Worm (Caenorhabditis elegans) whole organism, L4 larva: ENCODE measurements around the gene C53D6.4.

Experiments
- D1046.2 ChIP-seq: fragments of 200-800 bp; sonication (Bioruptor generic); IDR thresholded peaks from 2 replicates; pipeline ENCODE4 v1.3.6; 2022; ENCODE audit warnings: missing genetic modification characterization, missing compliant biosample characterization
- F37D6.2 ChIP-seq: sonication (generic microtip); optimal IDR thresholded peaks from 2 replicates; lab custom pipeline; 2016; ENCODE audit warnings: mild to moderate bottlenecking, missing genetic modification characterization, missing compliant biosample characterization
- R02D3.7 ChIP-seq: fragments of 150-350 bp; sonication (generic microtip); optimal IDR thresholded peaks from 3 replicates; lab custom pipeline; 2014; ENCODE audit warnings: missing biosample characterization, missing genetic modification characterization
- Y48G9A.11 ChIP-seq: fragments of 200-800 bp; sonication (Bioruptor generic); IDR thresholded peaks from 2 replicates; pipeline ENCODE4 v1.3.6; 2022; ENCODE audit warnings: missing genetic modification reagents, missing genetic modification characterization, missing compliant biosample characterization
- Y75B8A.6 ChIP-seq: fragments of 200-800 bp; sonication (Bioruptor generic); IDR thresholded peaks from 2 replicates; pipeline ENCODE4 v1.3.6; 2022; ENCODE audit warnings: missing genetic modification reagents, missing genetic modification characterization, missing compliant biosample characterization
- ZK546.5 ChIP-seq, 2 experiments: sonication (generic microtip); optimal IDR thresholded peaks; 2 replicates each; lab custom pipeline; 2017; ENCODE audit warnings: missing biosample characterization in 2 of 2, missing genetic modification characterization in 2 of 2
- aha-1 ChIP-seq: fragments of 150-350 bp; peaks from one replicate; lab custom pipeline; 2014; ENCODE audit warnings: missing biosample characterization, missing genetic modification characterization
- arid-1 ChIP-seq: fragments of 200-800 bp; sonication (Bioruptor generic); conservative IDR thresholded peaks from 2 replicates; pipeline ENCODE4 v1.3.6; 2022; ENCODE audit warnings: missing genetic modification reagents, missing genetic modification characterization, missing compliant biosample characterization
- attf-4 ChIP-seq: sonication (generic microtip); optimal IDR thresholded peaks from 3 replicates; lab custom pipeline; 2017; ENCODE audit warnings: missing biosample characterization, missing genetic modification characterization
- ceh-44 ChIP-seq: fragments of 200-800 bp; sonication (Bioruptor generic); IDR thresholded peaks from 2 replicates; pipeline ENCODE4 v1.3.6; 2022; ENCODE audit warnings: missing genetic modification reagents, missing genetic modification characterization, missing compliant biosample characterization
- cey-2 ChIP-seq: sonication (generic microtip); optimal IDR thresholded peaks from 3 replicates; lab custom pipeline; 2017; ENCODE audit warnings: missing genetic modification characterization, mild to moderate bottlenecking, missing compliant biosample characterization, antibody characterized with exemption, borderline replicate concordance; ENCODE audit not compliant: insufficient read depth
- daf-12 ChIP-seq: fragments of 150-350 bp; optimal IDR thresholded peaks from 2 replicates; lab custom pipeline; 2014; ENCODE audit warnings: missing biosample characterization, missing genetic modification reagents, missing genetic modification characterization
- dmd-8 ChIP-seq: fragments of 200-800 bp; sonication (Bioruptor generic); IDR thresholded peaks from 2 replicates; pipeline ENCODE4 v1.3.6; 2022; ENCODE audit warnings: missing genetic modification characterization, missing compliant biosample characterization
- dpl-1 ChIP-seq: fragments of 150-350 bp; optimal IDR thresholded peaks from 2 replicates; lab custom pipeline; 2014; ENCODE audit warnings: missing biosample characterization, missing genetic modification reagents, missing genetic modification characterization
- duxl-1 ChIP-seq: sonication (generic microtip); optimal IDR thresholded peaks from 2 replicates; lab custom pipeline; 2016; ENCODE audit warnings: mild to moderate bottlenecking, missing genetic modification characterization, moderate library complexity, missing compliant biosample characterization; ENCODE audit not compliant: poor library complexity
- dve-1 ChIP-seq: sonication (generic microtip); optimal IDR thresholded peaks from 2 replicates; lab custom pipeline; 2017; ENCODE audit warnings: antibody characterized with exemption, mild to moderate bottlenecking, missing genetic modification characterization, missing compliant biosample characterization; ENCODE audit not compliant: insufficient read depth
- egl-27 ChIP-seq: sonication (generic microtip); optimal IDR thresholded peaks from 3 replicates; lab custom pipeline; 2017; ENCODE audit warnings: missing biosample characterization, missing genetic modification reagents, missing genetic modification characterization
- egl-43 ChIP-seq: fragments of 200-800 bp; sonication (Bioruptor generic); IDR thresholded peaks from 2 replicates; pipeline ENCODE4 v1.3.6; 2022; ENCODE audit warnings: missing genetic modification reagents, missing genetic modification characterization, missing compliant biosample characterization
- fkh-10 ChIP-seq: fragments of 150-350 bp; optimal IDR thresholded peaks from 2 replicates; lab custom pipeline; 2014; ENCODE audit warnings: missing biosample characterization, missing genetic modification reagents, missing genetic modification characterization
- hif-1 ChIP-seq, 2 experiments: sonication (generic microtip); optimal IDR thresholded peaks; 2 replicates each; lab custom pipeline; 2016 to 2017; ENCODE audit warnings: missing compliant biosample characterization in 2 of 2, missing genetic modification characterization in 2 of 2, missing genetic modification reagents in 2 of 2, missing genotype in 2 of 2, mild to moderate bottlenecking in 1 of 2
- hlh-30 ChIP-seq: sonication (generic microtip); optimal IDR thresholded peaks from 2 replicates; lab custom pipeline; 2017; ENCODE audit warnings: antibody characterized with exemption, mild to moderate bottlenecking, missing genetic modification characterization, missing compliant biosample characterization; ENCODE audit not compliant: insufficient read depth
- lim-7 ChIP-seq: fragments of 200-800 bp; sonication (Bioruptor generic); IDR thresholded peaks from 2 replicates; pipeline ENCODE4 v1.3.6; 2022; ENCODE audit warnings: missing genetic modification characterization, missing compliant biosample characterization
- lin-39 ChIP-seq: fragments of 150-350 bp; optimal IDR thresholded peaks from 2 replicates; lab custom pipeline; 2014; ENCODE audit warnings: missing biosample characterization, missing genetic modification reagents, missing genetic modification characterization
- lir-3 ChIP-seq: sonication (generic microtip); optimal IDR thresholded peaks from 2 replicates; lab custom pipeline; 2016; ENCODE audit warnings: mild to moderate bottlenecking, missing genetic modification characterization, missing compliant biosample characterization
- lsy-2 ChIP-seq, 2 experiments: fragments of 150-350 bp in 1 of 2; sonication (generic microtip) in 1 of 2; optimal IDR thresholded peaks; 2 replicates each; lab custom pipeline; 2014 to 2017; ENCODE audit warnings: missing biosample characterization in 2 of 2, missing genetic modification characterization in 2 of 2
- madf-5 ChIP-seq, 2 experiments: fragments of 200-800 bp; sonication (Bioruptor generic); IDR thresholded peaks; 2 replicates each; pipeline ENCODE4 v1.3.6; 2022; ENCODE audit warnings: missing compliant biosample characterization in 2 of 2, missing genetic modification characterization in 2 of 2
- mep-1 ChIP-seq: fragments of 150-350 bp; sonication (generic microtip); optimal IDR thresholded peaks from 3 replicates; lab custom pipeline; 2014; ENCODE audit warnings: missing biosample characterization, missing genetic modification characterization
- nhr-28 ChIP-seq: fragments of 150-350 bp; optimal IDR thresholded peaks from 2 replicates; lab custom pipeline; 2014; ENCODE audit warnings: missing biosample characterization, missing genetic modification characterization
- nhr-41 ChIP-seq: fragments of 200-800 bp; sonication (Bioruptor generic); IDR thresholded peaks from 2 replicates; pipeline ENCODE4 v1.3.6; 2022; ENCODE audit warnings: missing genetic modification reagents, missing genetic modification characterization, missing compliant biosample characterization
- nhr-42 ChIP-seq: fragments of 200-800 bp; sonication (Bioruptor generic); IDR thresholded peaks from 2 replicates; pipeline ENCODE4 v1.3.6; 2022; ENCODE audit warnings: missing genetic modification characterization, missing compliant biosample characterization
- pha-4 ChIP-seq, 2 experiments: fragments of 150-350 bp in 1 of 2; fragments of 200-800 bp in 1 of 2; sonication (Bioruptor generic) in 1 of 2; IDR thresholded peaks in 1 of 2; optimal IDR thresholded peaks in 1 of 2; 2 replicates each; pipeline versions ENCODE4 v1.3.6 to Lab custom; 2014 to 2022; ENCODE audit warnings: missing genetic modification characterization in 2 of 2, missing genetic modification reagents in 2 of 2, missing biosample characterization in 1 of 2, missing compliant biosample characterization in 1 of 2
- pqm-1 ChIP-seq: sonication (generic microtip); optimal IDR thresholded peaks from 2 replicates; lab custom pipeline; 2017; ENCODE audit warnings: missing biosample characterization, missing genetic modification characterization
- set-16 ChIP-seq: fragments of 200-800 bp; sonication (Bioruptor generic); IDR thresholded peaks from 2 replicates; pipeline ENCODE4 v1.3.6; 2022; ENCODE audit warnings: missing genetic modification reagents, missing genetic modification characterization, missing compliant biosample characterization
- zfp-2 ChIP-seq: sonication (generic microtip); optimal IDR thresholded peaks from 2 replicates; lab custom pipeline; 2016; ENCODE audit warnings: mild to moderate bottlenecking, missing genetic modification characterization, missing compliant biosample characterization
- zip-11 ChIP-seq: fragments of 200-800 bp; sonication (Bioruptor generic); IDR thresholded peaks from 2 replicates; pipeline ENCODE4 v1.3.6; 2022; ENCODE audit warnings: missing genetic modification characterization, missing compliant biosample characterization
- zip-2 ChIP-seq: fragments of 150-350 bp; optimal IDR thresholded peaks from 2 replicates; lab custom pipeline; 2014; ENCODE audit warnings: missing biosample characterization, missing genetic modification characterization
- ztf-7 ChIP-seq: fragments of 150-350 bp; optimal IDR thresholded peaks from 2 replicates; lab custom pipeline; 2014; ENCODE audit warnings: missing biosample characterization, missing genetic modification characterization

The C53D6.4 gene

ce11 chrIV:9051036-9051435, 30.3 kb upstream of the C53D6.4 start:
- TF ChIP-seq hlh-30, result peak; percentile 23
- TF ChIP-seq mep-1 (tag; lab: Kevin White, UChicago), result no peak
- peak; percentile 77 for TF ChIP-seq nhr-28 (tag; lab: Kevin White, UChicago)
- peak; percentile 83 for TF ChIP-seq aha-1 (tag; lab: Kevin White, UChicago)

- no peak for TF ChIP-seq lsy-2 (tag; optimal IDR thresholded peaks at IDR 0.05; lab: Kevin White, UChicago)
- TF ChIP-seq pqm-1, result no peak
- TF ChIP-seq lin-39, result no peak
- TF ChIP-seq F37D6.2, result no peak
- no peak for TF ChIP-seq dve-1 (tag; lab: Kevin White, UChicago)
- TF ChIP-seq zfp-2 (tag; lab: Kevin White, UChicago), result no peak
Measured at ce11 chrIV:9045252-9045651, 24.5 kb upstream of the C53D6.4 start, which contains the start of gene Y73F4A.1. Gene Y73F4A.1, minus strand, starts transcription at chrIV:9045352.

ce11 chrIV:9043224-9043623, 22.5 kb upstream of the C53D6.4 start, which contains the start of gene Y73F4A.2:
Gene Y73F4A.2, minus strand, starts transcription at chrIV:9043347.
- TF ChIP-seq nhr-28 (tag; lab: Kevin White, UChicago), result peak; percentile 49
- TF ChIP-seq lim-7 (GFP tag; lab: Robert Waterston, UW), result no peak
- no peak for TF ChIP-seq egl-27 (tag; lab: Kevin White, UChicago)
- no peak for TF ChIP-seq ceh-44 (GFP tag; lab: Robert Waterston, UW)

- TF ChIP-seq R02D3.7 (no peak), nhr-28 (tag; lab: Kevin White, UChicago) (no peak), dmd-8 (GFP tag; lab: Robert Waterston, UW) (no peak), set-16 (GFP tag; lab: Robert Waterston, UW) (no peak), lin-39 (no peak), lir-3 (no peak), madf-5 (GFP tag; IDR thresholded peaks at IDR 0.05; lab: Robert Waterston, UW) (no peak), nhr-42 (GFP tag; lab: Robert Waterston, UW) (no peak), Y48G9A.11 (GFP tag; lab: Robert Waterston, UW) (no peak), egl-43 (GFP tag; lab: Robert Waterston, UW) (no peak), F37D6.2 (no peak), pha-4 (GFP tag; IDR thresholded peaks at IDR 0.05; lab: Robert Waterston, UW) (no peak), pha-4 (tag; optimal IDR thresholded peaks at IDR 0.05; lab: Kevin White, UChicago) (no peak), ZK546.5 (tag; optimal IDR thresholded peaks at IDR 0.05; lab: Kevin White, UChicago) (no peak), attf-4 (no peak), fkh-10 (GFP tag; lab: Kevin White, UChicago) (no peak)
Measured at ce11 chrIV:9040393-9040792, 19.7 kb upstream of the C53D6.4 start, which contains the start of gene Y73F4A.3. Gene Y73F4A.3, minus strand, starts transcription at chrIV:9040493.

- TF ChIP-seq duxl-1 (tag; lab: Kevin White, UChicago), result no peak
- no peak for TF ChIP-seq nhr-41 (GFP tag; lab: Robert Waterston, UW)
- no peak for TF ChIP-seq zip-11 (GFP tag; lab: Robert Waterston, UW)
- TF ChIP-seq hif-1 (tag; optimal IDR thresholded peaks at IDR 0.05; lab: Kevin White, UChicago), result no peak
- no peak for TF ChIP-seq arid-1 (GFP tag; lab: Robert Waterston, UW)
- no peak for TF ChIP-seq Y75B8A.6 (GFP tag; lab: Robert Waterston, UW)
- no peak for TF ChIP-seq dpl-1 (GFP tag; lab: Kevin White, UChicago)
- no peak for TF ChIP-seq lir-3
- no peak for TF ChIP-seq D1046.2 (GFP tag; lab: Robert Waterston, UW)
- TF ChIP-seq fkh-10 (GFP tag; lab: Kevin White, UChicago), result no peak
- no peak for TF ChIP-seq daf-12 (tag; lab: Kevin White, UChicago)
- no peak for TF ChIP-seq ztf-7 (tag; lab: Kevin White, UChicago)
- no peak for TF ChIP-seq cey-2 (tag; lab: Kevin White, UChicago)
- no peak for TF ChIP-seq zip-2 (tag; lab: Kevin White, UChicago)
- no peak for TF ChIP-seq nhr-42 (GFP tag; lab: Robert Waterston, UW)
Measured at ce11 chrIV:9037063-9037462, 16.3 kb upstream of the C53D6.4 start, which contains the start of gene C53D6.7. Gene C53D6.7, minus strand, starts transcription at chrIV:9037163.
